Worm (Caenorhabditis elegans) whole organism, midembryonic: Measurements from ENCODE around the gene F49F1.10.

ENCODE experiments used
- klf-2 ChIP-seq: fragments of 200-800 bp; sonication (Bioruptor generic); conservative IDR thresholded peaks from 2 replicates; pipeline ENCODE4 v1.3.6; 2022; ENCODE audit warnings: missing genetic modification reagents, missing genetic modification characterization, missing compliant biosample characterization
- med-1 ChIP-seq: sonication (generic microtip); optimal IDR thresholded peaks from 2 replicates; lab custom pipeline; 2017; ENCODE audit warnings: missing genetic modification characterization, mild to moderate bottlenecking, missing compliant biosample characterization, antibody characterized with exemption, missing genetic modification reagents; ENCODE audit not compliant: insufficient read depth

DNA sequence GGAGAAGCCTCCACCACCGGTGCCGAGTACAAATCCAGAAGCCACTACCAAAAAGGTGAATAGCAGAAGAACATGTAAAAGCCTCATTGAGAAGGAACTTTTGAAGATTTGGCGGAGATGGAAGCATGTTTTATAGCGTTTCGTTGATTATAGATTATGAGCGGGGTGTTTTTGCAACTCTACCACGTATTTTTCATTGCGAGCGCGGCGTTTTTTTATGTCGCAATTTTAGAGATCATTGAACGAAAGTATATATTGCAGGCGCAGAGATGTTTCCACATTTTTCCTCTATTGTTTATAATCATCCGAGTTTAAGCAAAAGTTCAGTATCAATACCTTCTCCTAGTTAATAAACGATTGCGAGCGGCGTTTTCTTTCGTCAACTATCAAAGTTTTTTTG lies 3.2 kb downstream of the F49F1.10 start, which contains the start of gene F49F1.17:
- TF ChIP-seq med-1 (GFP tag; lab: Kevin White, UChicago) = no peak
- TF ChIP-seq klf-2 (GFP tag; lab: Robert Waterston, UW) = no peak
